Worm (Caenorhabditis elegans): Measurements from ENCODE around the gene rpn-12.

rpn-12 gene

DNA sequence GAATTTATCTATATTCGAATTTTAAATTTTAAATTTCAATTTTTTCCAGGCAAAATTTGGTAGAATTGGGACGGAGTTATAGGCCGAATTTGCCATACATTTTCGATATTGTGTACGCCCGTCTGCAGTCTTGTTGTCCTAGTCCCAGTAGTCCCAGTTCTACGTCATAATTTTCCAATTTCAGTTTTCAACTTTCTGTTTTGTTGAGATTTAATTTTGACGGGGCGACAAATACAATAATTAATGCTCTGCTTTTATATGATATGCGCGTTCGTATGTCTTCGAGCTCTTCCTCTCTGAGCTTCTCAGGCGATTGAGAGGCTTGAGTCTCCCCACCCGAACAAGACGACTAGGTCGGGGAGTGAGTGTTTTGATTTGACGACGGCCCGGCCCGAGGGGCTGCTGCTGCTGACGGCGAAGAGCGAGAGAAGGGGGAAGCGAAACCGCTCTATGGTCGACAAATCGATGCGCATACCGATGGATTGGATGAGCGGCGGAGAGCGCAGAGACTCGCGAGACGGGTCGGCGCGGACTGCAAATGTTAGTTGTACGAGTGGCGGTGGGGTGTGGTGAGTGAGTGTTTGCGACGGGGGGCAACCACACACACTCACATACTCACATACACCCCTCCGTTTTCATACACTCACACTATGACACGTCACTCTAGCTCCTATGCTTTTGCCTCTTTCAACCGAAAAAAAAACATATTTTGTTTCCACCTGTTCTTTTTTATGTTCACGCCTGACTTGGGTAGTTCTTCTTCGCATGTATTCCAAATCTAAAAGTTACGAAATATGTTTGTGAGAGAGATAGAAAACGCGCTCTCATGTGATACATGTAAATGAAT is 18.0 kb upstream of the rpn-12 start (continued):
- TF ChIP-seq fos-1 (tag; optimal IDR thresholded peaks at IDR 0.05) (no peak), ceh-28 (tag; optimal IDR thresholded peaks at IDR 0.05) (peak; percentile 80), fkh-10 (GFP tag; optimal IDR thresholded peaks at IDR 0.05) (peak; percentile 36), ceh-44 (GFP tag; IDR thresholded peaks at IDR 0.05) (0 out of 2 replicates have a peak, but pooled peaks have one; percentile 29), saeg-2 (GFP tag; IDR thresholded peaks at IDR 0.05) (peak; percentile 65; the same call in 1 of the 2 replicates), mes-2 (tag; optimal IDR thresholded peaks at IDR 0.05; ENCODE audit: poor library complexity, severe bottlenecking) (peak; percentile 77), nhr-10 (tag; optimal IDR thresholded peaks at IDR 0.05) (peak; percentile 37), mdl-1 (tag; optimal IDR thresholded peaks at IDR 0.05) (peak; percentile 45 to 83), duxl-1 (tag; optimal IDR thresholded peaks at IDR 0.05; ENCODE audit: poor library complexity) (peak; percentile 57), ceh-32 (tag; optimal IDR thresholded peaks at IDR 0.05; ENCODE audit: poor library complexity) (no peak), T26A8.4 (GFP tag; IDR thresholded peaks at IDR 0.05) (peak; percentile 82), unc-62 (GFP tag; optimal IDR thresholded peaks at IDR 0.05 in 1 of 2) (no peak), unc-62 (tag; optimal IDR thresholded peaks at IDR 0.05) (no peak), nhr-41 (GFP tag; IDR thresholded peaks at IDR 0.05) (no peak), zfp-3 (GFP tag; conservative IDR thresholded peaks at IDR 0.05) (0 out of 2 replicates have a peak, but pooled peaks have one; percentile 31), php-3 (GFP tag; IDR thresholded peaks at IDR 0.05) (no peak), lin-1 (GFP tag; IDR thresholded peaks at IDR 0.05) (peak; percentile 60), F49E8.2 (tag; optimal IDR thresholded peaks at IDR 0.05; ENCODE audit: borderline replicate concordance) (no peak), unc-39 (tag; optimal IDR thresholded peaks at IDR 0.05) (no peak), lim-7 (GFP tag; IDR thresholded peaks at IDR 0.05) (0 out of 2 replicates have a peak, but pooled peaks have one; percentile 26), dpl-1 (GFP tag; optimal IDR thresholded peaks at IDR 0.05) (peak; percentile 2), lin-39 (tag; optimal IDR thresholded peaks at IDR 0.05) (no peak), snpc-1.2 (GFP tag; IDR thresholded peaks at IDR 0.05) (peak; percentile 62), skn-1 (tag; optimal IDR thresholded peaks at IDR 0.05) (no peak), F37D6.2 (tag; optimal IDR thresholded peaks at IDR 0.05) (peak; percentile 66), zag-1 (tag; optimal IDR thresholded peaks at IDR 0.05) (peak; percentile 42), nhr-77 (tag; optimal IDR thresholded peaks at IDR 0.05) (peak; percentile 49), ZK337.2 (GFP tag; IDR thresholded peaks at IDR 0.05) (peak; percentile 10; the same call in 1 of the 2 replicates), tra-1 (GFP tag; IDR thresholded peaks at IDR 0.05) (peak; percentile 61; the same call in 1 of the 2 replicates), F44E2.7 (GFP tag; IDR thresholded peaks at IDR 0.05) (0 out of 2 replicates have a peak, but pooled peaks have one; percentile 61), hlh-30 (tag; optimal IDR thresholded peaks at IDR 0.05; ENCODE audit: insufficient read depth) (peak; percentile 78), ces-1 (GFP tag; optimal IDR thresholded peaks at IDR 0.05) (no peak), attf-4 (tag; optimal IDR thresholded peaks at IDR 0.05) (no peak), pha-4 (GFP tag; IDR thresholded peaks at IDR 0.05) (peak; percentile 78), pha-4 (tag; optimal IDR thresholded peaks at IDR 0.05) (peak; percentile 57), F10B5.3 (tag; optimal IDR thresholded peaks at IDR 0.05) (no peak), mep-1 (tag; optimal IDR thresholded peaks at IDR 0.05) (peak; percentile 90), sdz-12 (GFP tag; optimal IDR thresholded peaks at IDR 0.05) (no peak), madf-9 (GFP tag; conservative IDR thresholded peaks at IDR 0.05) (peak; percentile 60; the same call in 1 of the 2 replicates), Y105C5A.15 (GFP tag; IDR thresholded peaks at IDR 0.05) (no peak), nhr-48 (tag; optimal IDR thresholded peaks at IDR 0.05) (peak; percentile 47), F26F4.8 (GFP tag; conservative IDR thresholded peaks at IDR 0.05) (no peak), ama-1 (optimal IDR thresholded peaks at IDR 0.05) (peak; percentile 77), spr-3 (GFP tag; optimal IDR thresholded peaks at IDR 0.05) (peak; percentile 46), arid-1 (GFP tag; conservative IDR thresholded peaks at IDR 0.05) (peak; percentile 70), nhr-25 (tag; optimal IDR thresholded peaks at IDR 0.05; ENCODE audit: borderline replicate concordance, insufficient read depth) (peak; percentile 67), nhr-6 (tag; optimal IDR thresholded peaks at IDR 0.05) (peak; percentile 79), nhr-102 (tag; optimal IDR thresholded peaks at IDR 0.05) (peak; percentile 20), lin-38 (GFP tag; IDR thresholded peaks at IDR 0.05) (peak; percentile 59)
